Worm (Caenorhabditis elegans): ENCODE data around the gene egl-15.

egl-15 gene

DNA sequence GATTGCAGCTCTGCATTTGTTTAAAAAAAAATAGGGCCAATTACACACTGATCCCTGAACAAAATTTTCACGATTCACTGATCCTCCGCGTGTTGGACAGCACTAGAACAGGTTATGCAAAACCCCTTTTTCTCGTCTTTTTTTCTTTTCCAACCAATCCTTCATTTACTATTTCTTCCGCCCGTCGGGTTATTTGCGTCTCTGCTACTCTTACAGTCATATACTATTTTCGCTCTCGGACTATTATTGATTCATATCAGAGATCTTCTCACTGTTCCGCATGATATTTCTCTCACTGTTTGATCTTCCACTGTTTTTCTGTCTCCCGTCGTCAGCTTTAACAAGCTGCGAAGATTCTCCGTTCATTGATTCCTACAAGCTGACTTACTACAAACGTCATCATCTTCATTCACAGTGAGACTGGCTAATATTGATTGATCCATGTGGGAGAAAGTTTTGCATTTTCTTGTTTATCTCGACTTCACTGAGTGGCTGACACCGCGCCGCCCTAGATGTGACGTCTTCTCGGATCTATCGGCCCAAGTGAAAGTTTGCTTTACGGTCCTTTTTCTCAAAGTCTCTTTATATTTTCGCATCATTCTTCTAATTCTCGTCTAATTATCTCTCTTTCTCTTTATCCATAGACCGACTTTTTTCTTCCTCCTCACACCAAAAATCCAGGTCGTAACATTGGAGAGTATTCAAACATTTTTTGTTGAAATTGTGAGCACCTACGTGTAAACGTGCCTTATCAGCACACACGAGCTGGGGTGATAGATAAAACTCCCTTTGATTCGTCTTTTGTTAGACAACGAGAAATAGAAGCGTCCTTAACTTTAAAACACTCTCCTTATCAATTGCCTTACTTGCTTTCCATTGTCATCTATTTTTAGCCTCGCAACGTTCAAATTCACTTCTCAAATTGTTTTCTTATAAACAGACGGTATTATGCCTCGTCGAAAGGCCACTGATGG is 20.2 kb downstream of the egl-15 start:
- no peak for TF ChIP-seq elt-4 (tag; optimal IDR thresholded peaks at IDR 0.05)
- TF ChIP-seq elt-2 (tag; optimal IDR thresholded peaks at IDR 0.05): peak; percentile 78
- TF ChIP-seq ceh-2 (tag; optimal IDR thresholded peaks at IDR 0.05): no peak
- no peak for TF ChIP-seq pha-2 (tag; optimal IDR thresholded peaks at IDR 0.05)
- TF ChIP-seq nfya-1 (tag; optimal IDR thresholded peaks at IDR 0.05): peak; percentile 10
- TF ChIP-seq ceh-24 (tag; optimal IDR thresholded peaks at IDR 0.05): no peak
- TF ChIP-seq ceh-31 (tag; optimal IDR thresholded peaks at IDR 0.05): no peak
- TF ChIP-seq ceh-22 (tag; optimal IDR thresholded peaks at IDR 0.05): no peak
- TF ChIP-seq hlh-6 (tag; optimal IDR thresholded peaks at IDR 0.05): no peak
- no peak for TF ChIP-seq unc-55 (GFP tag; optimal IDR thresholded peaks at IDR 0.05)
- no peak for TF ChIP-seq unc-86 (tag; optimal IDR thresholded peaks at IDR 0.05)
- no peak for TF ChIP-seq tbx-2 (tag; optimal IDR thresholded peaks at IDR 0.05)
- TF ChIP-seq C38D4.7 (GFP tag; optimal IDR thresholded peaks at IDR 0.05): no peak
- peak; percentile 50 for TF ChIP-seq ref-2 (tag; optimal IDR thresholded peaks at IDR 0.05)
- TF ChIP-seq ceh-18 (tag; optimal IDR thresholded peaks at IDR 0.05): no peak
- no peak for TF ChIP-seq pag-3 (tag; optimal IDR thresholded peaks at IDR 0.05; ENCODE audit: borderline replicate concordance)
- TF ChIP-seq nhr-11 (tag; optimal IDR thresholded peaks at IDR 0.05): no peak
- no peak for TF ChIP-seq sox-2 (GFP tag; IDR thresholded peaks at IDR 0.05)

DNA sequence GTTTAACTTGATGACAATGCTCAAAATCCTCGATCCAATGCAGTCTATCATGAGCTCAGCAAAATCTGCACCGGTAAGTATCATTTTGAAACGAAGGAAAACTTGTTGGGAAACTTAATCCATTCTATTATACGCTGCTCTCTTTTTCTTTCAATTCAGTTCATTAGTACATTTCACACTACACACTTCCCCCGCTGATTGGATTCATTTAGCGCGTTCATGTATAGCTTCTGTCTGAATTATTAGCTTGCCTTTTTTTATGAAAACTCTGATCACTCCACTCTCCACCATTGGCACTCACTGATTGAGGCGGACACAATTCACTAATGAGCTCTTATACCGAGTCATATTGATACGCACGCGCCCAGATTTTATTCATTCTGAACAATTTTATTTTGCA is 22.0 kb downstream of the egl-15 start:
- no peak for TF ChIP-seq F13H6.1 (tag; optimal IDR thresholded peaks at IDR 0.05)
- TF ChIP-seq dmd-4 (tag; optimal IDR thresholded peaks at IDR 0.05; ENCODE audit: borderline replicate concordance): no peak
- no peak for TF ChIP-seq fkh-6 (tag; optimal IDR thresholded peaks at IDR 0.05)
- no peak for TF ChIP-seq tbx-2 (tag; optimal IDR thresholded peaks at IDR 0.05)
- TF ChIP-seq pag-3 (tag; optimal IDR thresholded peaks at IDR 0.05; ENCODE audit: borderline replicate concordance): no peak
- no peak for TF ChIP-seq K09A11.1 (tag; optimal IDR thresholded peaks at IDR 0.05; ENCODE audit: insufficient read depth)
- TF ChIP-seq unc-55 (GFP tag; optimal IDR thresholded peaks at IDR 0.05): no peak
- no peak for TF ChIP-seq nfya-1 (tag; optimal IDR thresholded peaks at IDR 0.05)
- TF ChIP-seq ama-1 (optimal IDR thresholded peaks at IDR 0.05): no peak
- TF ChIP-seq pat-9 (tag; optimal IDR thresholded peaks at IDR 0.05): no peak
- TF ChIP-seq ceh-48 (tag; optimal IDR thresholded peaks at IDR 0.05): no peak

DNA sequence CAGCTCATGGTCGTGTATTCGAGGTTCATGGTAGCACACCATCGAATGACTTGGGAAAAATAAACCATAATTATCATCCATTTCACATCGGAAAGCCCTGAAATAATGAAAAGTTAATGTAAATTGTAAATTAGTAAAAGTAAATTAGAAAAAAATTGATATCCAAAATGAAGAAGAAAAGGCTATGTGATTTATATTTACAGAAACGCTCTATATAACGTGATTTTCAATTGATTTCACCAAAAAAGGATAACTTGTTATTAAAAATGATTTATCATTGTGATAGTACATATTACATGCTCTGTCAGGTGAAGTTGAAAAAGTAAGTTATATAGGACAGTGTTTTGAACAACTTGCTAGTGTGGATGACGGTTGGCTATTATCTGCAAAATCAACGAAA is 26.6 kb downstream of the egl-15 start, which contains the start of gene C09F12.3:
Gene C09F12.3, minus strand, starts transcription at position 101 of the 400 bp plus-strand sequence.
- no peak for TF ChIP-seq sdc-2 (tag; optimal IDR thresholded peaks at IDR 0.05)
- TF ChIP-seq ceh-34 (tag; optimal IDR thresholded peaks at IDR 0.05): no peak
- no peak for TF ChIP-seq unc-42 (tag; optimal IDR thresholded peaks at IDR 0.05)
- no peak for TF ChIP-seq odd-2 (tag; optimal IDR thresholded peaks at IDR 0.05)
- no peak for TF ChIP-seq fkh-10 (GFP tag; optimal IDR thresholded peaks at IDR 0.05)
- TF ChIP-seq madf-2 (tag; optimal IDR thresholded peaks at IDR 0.05): no peak
- TF ChIP-seq tbx-7 (tag; optimal IDR thresholded peaks at IDR 0.05): no peak
- TF ChIP-seq ceh-9 (tag; optimal IDR thresholded peaks at IDR 0.05): no peak
- TF ChIP-seq T23F11.4 (GFP tag; optimal IDR thresholded peaks at IDR 0.05): no peak
- TF ChIP-seq ref-2 (tag; optimal IDR thresholded peaks at IDR 0.05): no peak
- no peak for TF ChIP-seq ceh-18 (tag; optimal IDR thresholded peaks at IDR 0.05)
- TF ChIP-seq hlh-8 (tag; optimal IDR thresholded peaks at IDR 0.05): no peak
- no peak for TF ChIP-seq pqm-1 (tag; optimal IDR thresholded peaks at IDR 0.05)
- no peak for TF ChIP-seq ceh-6 (GFP tag; optimal IDR thresholded peaks at IDR 0.05)
- TF ChIP-seq eyg-1 (tag; optimal IDR thresholded peaks at IDR 0.05): no peak
- no peak for TF ChIP-seq pha-2 (tag; optimal IDR thresholded peaks at IDR 0.05)
- TF ChIP-seq K09A11.1 (tag; optimal IDR thresholded peaks at IDR 0.05; ENCODE audit: insufficient read depth): no peak

All from whole organism, late embryonic.